Fruit fly (Drosophila melanogaster) whole organism, embryonic: Measurements from ENCODE around the gene CG9628.

Source experiments
- Awh ChIP-seq: fragments of 200-800 bp; sonication (Bioruptor generic); IDR thresholded peaks from 2 replicates; pipeline ENCODE4, ENCODE4 v1.3.6; 2022; ENCODE audit warnings: missing biosample characterization, missing genetic modification characterization
- B-H1 ChIP-seq: fragments of 200-800 bp; sonication (Bioruptor generic); IDR thresholded peaks from 3 replicates; pipeline ENCODE4 v1.3.6; 2022; ENCODE audit warnings: missing biosample characterization, missing genetic modification characterization
- BEAF-32 ChIP-seq: fragments of 200-800 bp; sonication (Bioruptor generic); optimal IDR thresholded peaks from 3 replicates; lab custom pipeline; 2017; ENCODE audit warnings: missing biosample characterization, missing genetic modification characterization, mild to moderate bottlenecking, moderate library complexity, missing genetic modification reagents
- CG11247 ChIP-seq: fragments of 200-800 bp; sonication (Bioruptor generic); IDR thresholded peaks from 2 replicates; pipeline ENCODE4 v1.3.6; 2022; ENCODE audit warnings: missing biosample characterization, missing genetic modification characterization
- CG11560 ChIP-seq: fragments of 200-800 bp; sonication (Bioruptor generic); IDR thresholded peaks from 3 replicates; pipeline ENCODE4 v1.3.6; 2022; ENCODE audit warnings: missing biosample characterization, missing genetic modification characterization
- CG12942 ChIP-seq: fragments of 200-800 bp; sonication (Bioruptor generic); optimal IDR thresholded peaks from 3 replicates; lab custom pipeline; 2016; ENCODE audit warnings: missing biosample characterization, missing genetic modification characterization
- CG14710 ChIP-seq: fragments of 200-800 bp; sonication (Bioruptor generic); optimal IDR thresholded peaks from 3 replicates; lab custom pipeline; 2019; ENCODE audit warnings: missing biosample characterization, mild to moderate bottlenecking, missing genetic modification characterization, moderate library complexity
- CG15011 ChIP-seq: fragments of 200-800 bp; sonication (Bioruptor generic); optimal IDR thresholded peaks from 3 replicates; lab custom pipeline; 2018; ENCODE audit warnings: missing biosample characterization, mild to moderate bottlenecking, missing genetic modification characterization
- CG1529 ChIP-seq: fragments of 200-800 bp; sonication (Bioruptor generic); optimal IDR thresholded peaks from 3 replicates; lab custom pipeline; 2018; ENCODE audit warnings: missing biosample characterization, missing genetic modification characterization
- CG3407 ChIP-seq: fragments of 200-800 bp; sonication (Bioruptor generic); optimal IDR thresholded peaks from 2 replicates; lab custom pipeline; 2018; ENCODE audit warnings: missing biosample characterization, mild to moderate bottlenecking, missing genetic modification characterization
- CG34422 ChIP-seq: fragments of 200-800 bp; sonication (Bioruptor generic); IDR thresholded peaks from 3 replicates; pipeline ENCODE4 v1.3.6; 2022; ENCODE audit warnings: missing biosample characterization, missing genetic modification characterization
- CG3726 ChIP-seq: fragments of 200-800 bp; sonication (Bioruptor generic); IDR thresholded peaks from 3 replicates; pipeline ENCODE4, ENCODE4 v1.3.6; 2022; ENCODE audit warnings: missing biosample characterization, missing genetic modification characterization
- CG4424 ChIP-seq: fragments of 200-800 bp; sonication (Bioruptor generic); optimal IDR thresholded peaks from 3 replicates; lab custom pipeline; 2016; ENCODE audit warnings: missing biosample characterization, missing genetic modification characterization
- CG8944 ChIP-seq: fragments of 200-800 bp; sonication (Bioruptor generic); optimal IDR thresholded peaks from 3 replicates; lab custom pipeline; 2016; ENCODE audit warnings: missing biosample characterization, missing genetic modification characterization
- CG9437 ChIP-seq: fragments of 200-800 bp; sonication (Bioruptor generic); optimal IDR thresholded peaks from 2 replicates; lab custom pipeline; 2018; ENCODE audit warnings: missing biosample characterization, mild to moderate bottlenecking, missing genetic modification characterization
- Dp ChIP-seq: fragments of 200-800 bp; sonication (Bioruptor generic); optimal IDR thresholded peaks from 2 replicates; lab custom pipeline; 2018; ENCODE audit warnings: missing biosample characterization, mild to moderate bottlenecking, missing genetic modification characterization, moderate library complexity
- H15 ChIP-seq: fragments of 200-800 bp; sonication (Bioruptor generic); IDR thresholded peaks from 3 replicates; pipeline ENCODE4 v1.3.6; 2022; ENCODE audit warnings: missing biosample characterization, missing genetic modification characterization
- HLHmδ ChIP-seq: fragments of 200-800 bp; sonication (Bioruptor generic); optimal IDR thresholded peaks from 2 replicates; lab custom pipeline; 2018; ENCODE audit warnings: missing biosample characterization, mild to moderate bottlenecking, missing genetic modification characterization, moderate library complexity
- HmgZ ChIP-seq: fragments of 200-800 bp; sonication (Bioruptor generic); optimal IDR thresholded peaks from 2 replicates; lab custom pipeline; 2018; ENCODE audit warnings: missing biosample characterization, mild to moderate bottlenecking, missing genetic modification characterization
- Hmx ChIP-seq: fragments of 200-800 bp; sonication (Bioruptor generic); optimal IDR thresholded peaks from 2 replicates; lab custom pipeline; 2016; ENCODE audit warnings: missing biosample characterization, missing genetic modification characterization
- Hr39 ChIP-seq: fragments of >200 bp; optimal IDR thresholded peaks from 2 replicates; lab custom pipeline; 2017
- Mrtf ChIP-seq: fragments of 200-800 bp; sonication (Bioruptor generic); IDR thresholded peaks from 3 replicates; pipeline ENCODE4 v1.3.6; 2022; ENCODE audit warnings: missing biosample characterization, missing genetic modification characterization
- Nf-YA ChIP-seq: fragments of 200-800 bp; sonication (Bioruptor generic); IDR thresholded peaks from 2 replicates; pipeline ENCODE4 v1.3.6; 2022; ENCODE audit warnings: missing biosample characterization, missing genetic modification characterization
- PHDP ChIP-seq: fragments of 200-800 bp; sonication (Bioruptor generic); optimal IDR thresholded peaks from 3 replicates; lab custom pipeline; 2018; ENCODE audit warnings: missing biosample characterization, mild to moderate bottlenecking, missing genetic modification characterization, moderate library complexity
- Rfx ChIP-seq: fragments of 200-800 bp; sonication (Bioruptor generic); IDR thresholded peaks from 2 replicates; pipeline ENCODE4 v1.3.6; 2022; ENCODE audit warnings: missing biosample characterization, missing genetic modification characterization
- Scr ChIP-seq: fragments of 200-800 bp; sonication (Bioruptor generic); IDR thresholded peaks from 2 replicates; pipeline ENCODE4 v1.3.6; 2022; ENCODE audit warnings: missing biosample characterization, missing genetic modification characterization; ENCODE audit not compliant: partially characterized antibody
- Sry-β ChIP-seq: fragments of 200-800 bp; sonication (Bioruptor generic); optimal IDR thresholded peaks from 2 replicates; lab custom pipeline; 2018; ENCODE audit warnings: missing biosample characterization, mild to moderate bottlenecking, missing genetic modification characterization, moderate library complexity
- Stat92E ChIP-seq, 3 experiments: fragments of >200 bp in 2 of 3; fragments of 200-800 bp in 1 of 3; sonication (Bioruptor generic) in 1 of 3; optimal IDR thresholded peaks; 2 replicates each; lab custom pipeline; 2017 to 2019; ENCODE audit warnings: missing biosample characterization in 3 of 3, missing genetic modification characterization in 3 of 3, mild to moderate bottlenecking in 1 of 3, moderate library complexity in 1 of 3
- TFAM ChIP-seq: fragments of 200-800 bp; sonication (Bioruptor generic); optimal IDR thresholded peaks from 2 replicates; lab custom pipeline; 2017; ENCODE audit warnings: missing biosample characterization, missing genetic modification characterization, inconsistent platforms
- amos ChIP-seq: fragments of 200-800 bp; sonication (Bioruptor generic); IDR thresholded peaks from 2 replicates; pipeline ENCODE4 v1.3.6; 2022; ENCODE audit warnings: missing biosample characterization, missing genetic modification characterization; ENCODE audit not compliant: partially characterized antibody
- az2 ChIP-seq: fragments of 200-800 bp; sonication (Bioruptor generic); optimal IDR thresholded peaks from 3 replicates; lab custom pipeline; 2016; ENCODE audit warnings: missing biosample characterization, missing genetic modification characterization
- bab2 ChIP-seq: fragments of 200-800 bp; sonication (Bioruptor generic); optimal IDR thresholded peaks from 2 replicates; lab custom pipeline; 2016; ENCODE audit warnings: missing biosample characterization, missing genetic modification characterization
- emc ChIP-seq: fragments of 200-800 bp; sonication (Bioruptor generic); optimal IDR thresholded peaks from 2 replicates; lab custom pipeline; 2016; ENCODE audit warnings: missing biosample characterization, missing genetic modification characterization
- esg ChIP-seq: fragments of 200-800 bp; sonication (Bioruptor generic); conservative IDR thresholded peaks from 2 replicates; pipeline ENCODE4 v1.3.6; 2022; ENCODE audit warnings: missing biosample characterization, missing genetic modification characterization
- gsb ChIP-seq: fragments of 200-800 bp; sonication (Bioruptor generic); IDR thresholded peaks from 2 replicates; pipeline ENCODE4 v1.3.6; 2022; ENCODE audit warnings: missing biosample characterization, missing genetic modification characterization
- jing ChIP-seq: fragments of 200-800 bp; sonication (Bioruptor generic); optimal IDR thresholded peaks from 2 replicates; lab custom pipeline; 2018; ENCODE audit warnings: missing biosample characterization, mild to moderate bottlenecking, missing genetic modification characterization
- lilli ChIP-seq: fragments of 200-800 bp; sonication (Bioruptor generic); optimal IDR thresholded peaks from 3 replicates; lab custom pipeline; 2016; ENCODE audit warnings: missing biosample characterization, missing genetic modification characterization
- lola ChIP-seq, 3 experiments: fragments of >200 bp in 2 of 3; fragments of 200-800 bp in 1 of 3; sonication (Bioruptor generic) in 1 of 3; optimal IDR thresholded peaks; 2 replicates each; lab custom pipeline; 2017 to 2019; ENCODE audit warnings: missing biosample characterization in 3 of 3, missing genetic modification characterization in 3 of 3, mild to moderate bottlenecking in 1 of 3, moderate library complexity in 1 of 3
- lov ChIP-seq, 2 experiments: fragments of 200-800 bp in 1 of 2; fragments of >200 bp in 1 of 2; sonication (Bioruptor generic) in 1 of 2; IDR thresholded peaks in 1 of 2; optimal IDR thresholded peaks in 1 of 2; 2 replicates in 1 of 2; 3 replicates in 1 of 2; pipeline versions ENCODE4 v1.3.6 to Lab custom; 2017 to 2022; ENCODE audit warnings: missing biosample characterization in 1 of 2, missing genetic modification characterization in 1 of 2
- mirr ChIP-seq: fragments of 200-800 bp; sonication (Bioruptor generic); optimal IDR thresholded peaks from 3 replicates; lab custom pipeline; 2018; ENCODE audit warnings: missing biosample characterization, mild to moderate bottlenecking, missing genetic modification characterization
- oc ChIP-seq: fragments of 200-800 bp; sonication (Bioruptor generic); optimal IDR thresholded peaks from 2 replicates; lab custom pipeline; 2018; ENCODE audit warnings: missing biosample characterization, mild to moderate bottlenecking, missing genetic modification characterization, moderate library complexity
- pan ChIP-seq, 4 experiments: fragments of >200 bp in 3 of 4; fragments of 200-800 bp in 1 of 4; sonication (Bioruptor generic) in 1 of 4; optimal IDR thresholded peaks in 3 of 4; IDR thresholded peaks in 1 of 4; 2 replicates each; pipeline versions ENCODE4 v1.3.6 to Lab custom; 2017 to 2022; ENCODE audit warnings: missing biosample characterization in 2 of 4, missing genetic modification characterization in 2 of 4, mixed read lengths in 1 of 4
- pita ChIP-seq: fragments of 200-800 bp; sonication (Bioruptor generic); optimal IDR thresholded peaks from 2 replicates; lab custom pipeline; 2017; ENCODE audit warnings: missing biosample characterization, mild to moderate bottlenecking, missing genetic modification characterization
- row ChIP-seq: fragments of 200-800 bp; sonication (Bioruptor generic); IDR thresholded peaks from 3 replicates; pipeline ENCODE4 v1.3.6; 2022; ENCODE audit warnings: missing biosample characterization, missing genetic modification characterization
- sisA ChIP-seq: fragments of 200-800 bp; sonication (Bioruptor generic); IDR thresholded peaks from 2 replicates; pipeline ENCODE4 v1.3.6; 2022; ENCODE audit warnings: missing biosample characterization, missing genetic modification characterization
- tll ChIP-seq, 2 experiments: fragments of 200-800 bp in 1 of 2; fragments of >200 bp in 1 of 2; sonication (Bioruptor generic) in 1 of 2; optimal IDR thresholded peaks; 2 replicates each; lab custom pipeline; 2017 to 2019; ENCODE audit warnings: missing biosample characterization in 2 of 2, missing genetic modification characterization in 2 of 2, mild to moderate bottlenecking in 1 of 2, moderate library complexity in 1 of 2
- zf30C ChIP-seq: fragments of 200-800 bp; sonication (Bioruptor generic); optimal IDR thresholded peaks from 3 replicates; lab custom pipeline; 2018; ENCODE audit warnings: missing biosample characterization, mild to moderate bottlenecking, missing genetic modification characterization
- zfh2 ChIP-seq: fragments of 200-800 bp; sonication (Bioruptor generic); optimal IDR thresholded peaks from 2 replicates; lab custom pipeline; 2016; ENCODE audit warnings: missing biosample characterization, missing genetic modification characterization

Gene CG9628

DNA sequence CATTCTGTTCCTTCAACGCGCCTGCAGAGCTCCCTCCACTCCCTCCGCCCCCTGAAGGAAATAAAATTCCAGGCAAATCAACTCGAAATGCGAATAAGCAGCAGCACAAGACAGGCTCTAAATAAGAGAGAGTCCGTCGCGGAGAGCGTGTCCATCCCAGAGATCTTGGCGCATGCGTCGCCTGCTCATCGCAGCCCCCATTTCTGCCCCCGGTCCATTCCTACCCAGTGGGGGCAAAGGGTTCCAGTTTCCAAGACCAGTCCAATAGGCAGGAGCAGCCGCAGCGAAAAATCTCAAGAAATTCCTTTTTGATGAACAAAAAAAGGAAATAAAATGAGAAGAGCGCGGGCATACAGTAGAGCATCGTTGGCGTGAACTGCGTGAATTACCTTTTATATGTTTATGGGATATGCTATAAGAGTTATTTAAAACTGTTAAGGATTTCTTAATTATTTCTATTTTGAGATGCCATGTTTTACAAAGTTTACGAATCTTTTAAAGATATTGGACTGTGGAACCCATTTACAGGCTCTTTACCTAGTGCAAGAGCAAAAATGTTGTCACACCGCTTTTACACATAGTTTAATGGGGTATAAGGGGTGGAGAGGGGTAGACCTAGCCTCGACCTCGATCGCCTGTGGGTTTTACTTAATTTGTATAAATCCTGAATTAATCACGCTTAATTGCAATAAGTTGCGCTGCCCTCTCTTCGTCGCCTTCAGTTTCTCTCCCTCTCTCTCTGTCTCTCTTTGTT, 11.6 kb downstream of the CG9628 start (continued):
- TF ChIP-seq CG8944 (GFP tag; lab: Kevin White, UChicago) (no peak), row (peak; percentile 56; the same call in 2 of the 3 replicates), PHDP (tag; lab: Kevin White, UChicago) (peak; percentile 30), CG9437 (GFP tag; lab: Kevin White, UChicago) (no peak), amos (GFP tag; lab: Robert Waterston, UW) (no peak), Rfx (0 out of 2 replicates have a peak, but pooled peaks have one; percentile 10), emc (GFP tag; lab: Kevin White, UChicago) (no peak), zfh2 (no peak), Hmx (GFP tag; lab: Kevin White, UChicago) (no peak), gsb (GFP tag; lab: Robert Waterston, UW) (no peak), lov (optimal IDR thresholded peaks at IDR 0.05; lab: Kevin White, UChicago) (no peak), lov (GFP tag; IDR thresholded peaks at IDR 0.05; lab: Robert Waterston, UW) (peak; percentile 75; the same call in 1 of the 3 replicates), oc (tag; lab: Kevin White, UChicago) (peak; percentile 12), CG34422 (GFP tag; lab: Robert Waterston, UW) (no peak), Sry-β (GFP tag; lab: Kevin White, UChicago) (no peak), HmgZ (tag; lab: Kevin White, UChicago) (no peak), az2 (peak; percentile 23), TFAM (GFP tag; lab: Kevin White, UChicago) (no peak), CG15011 (GFP tag; lab: Kevin White, UChicago) (no peak), CG14710 (peak; percentile 19), CG3726 (no peak), zf30C (no peak), Awh (GFP tag; lab: Robert Waterston, UW) (no peak; the same call in 1 of the 2 replicates), Mrtf (GFP tag; lab: Robert Waterston, UW) (0 out of 3 replicates have a peak, but pooled peaks have one; percentile 55), CG3407 (GFP tag; lab: Kevin White, UChicago) (no peak), Stat92E (GFP tag; optimal IDR thresholded peaks at IDR 0.05; lab: Kevin White, UChicago) (no peak), BEAF-32 (GFP tag; lab: Kevin White, UChicago) (no peak), Scr (GFP tag; lab: Robert Waterston, UW) (no peak), CG12942 (GFP tag; lab: Kevin White, UChicago) (no peak), pan (optimal IDR thresholded peaks at IDR 0.05; lab: Kevin White, UChicago) (no peak), pan (GFP tag; optimal IDR thresholded peaks at IDR 0.05 in 1 of 2, IDR thresholded peaks at IDR 0.05 in 1 of 2) (no peak), CG11560 (tag; lab: Robert Waterston, UW) (no peak), B-H1 (GFP tag; lab: Robert Waterston, UW) (no peak), lilli (GFP tag; lab: Kevin White, UChicago) (peak; percentile 27), Nf-YA (GFP tag; lab: Robert Waterston, UW) (peak; percentile 15; the same call in 1 of the 2 replicates), CG11247 (GFP tag; lab: Robert Waterston, UW) (no peak), esg (GFP tag; lab: Robert Waterston, UW) (no peak), mirr (GFP tag; lab: Kevin White, UChicago) (no peak), CG1529 (no peak), lola (GFP tag; optimal IDR thresholded peaks at IDR 0.05; lab: Kevin White, UChicago) (peak in 1 of 3 experiments; percentile 53), H15 (no peak), Dp (GFP tag; lab: Kevin White, UChicago) (no peak), Hr39 (no peak), tll (GFP tag; optimal IDR thresholded peaks at IDR 0.05; lab: Kevin White, UChicago) (no peak), pita (GFP tag; lab: Kevin White, UChicago) (no peak), CG4424 (GFP tag; lab: Kevin White, UChicago) (peak; percentile 8), jing (no peak), bab2 (GFP tag; lab: Kevin White, UChicago) (peak; percentile 20), sisA (GFP tag; lab: Robert Waterston, UW) (no peak; the same call in 1 of the 2 replicates), HLHmδ (GFP tag; lab: Kevin White, UChicago) (no peak)
